Worm (Caenorhabditis elegans) whole organism, late embryonic: ENCODE data around the gene srbc-78.

ENCODE experiments used
- F13H6.1 ChIP-seq: sonication (generic microtip); optimal IDR thresholded peaks from 2 replicates; lab custom pipeline; 2016; ENCODE audit warnings: missing genetic modification characterization, missing compliant biosample characterization
- ceh-9 ChIP-seq: sonication (generic microtip); optimal IDR thresholded peaks from 2 replicates; lab custom pipeline; 2016; ENCODE audit warnings: mild to moderate bottlenecking, missing genetic modification characterization, inconsistent platforms, missing compliant biosample characterization
- che-1 ChIP-seq: sonication (generic microtip); optimal IDR thresholded peaks from 2 replicates; lab custom pipeline; 2016; ENCODE audit warnings: mild to moderate bottlenecking, missing genetic modification characterization, missing compliant biosample characterization
- fkh-10 ChIP-seq: fragments of 150-350 bp; optimal IDR thresholded peaks from 2 replicates; lab custom pipeline; 2014; ENCODE audit warnings: missing biosample characterization, missing genetic modification reagents, missing genetic modification characterization
- fkh-6 ChIP-seq: sonication (generic microtip); optimal IDR thresholded peaks from 2 replicates; lab custom pipeline; 2016; ENCODE audit warnings: missing genetic modification characterization, missing compliant biosample characterization
- lim-6 ChIP-seq: sonication (generic microtip); optimal IDR thresholded peaks from 2 replicates; lab custom pipeline; 2016; ENCODE audit warnings: missing genetic modification characterization, missing compliant biosample characterization
- nfya-1 ChIP-seq: sonication (generic microtip); optimal IDR thresholded peaks from 2 replicates; lab custom pipeline; 2017; ENCODE audit warnings: missing genetic modification characterization, mild to moderate bottlenecking, missing compliant biosample characterization, antibody characterized with exemption, moderate library complexity
- unc-55 ChIP-seq: sonication (generic microtip); optimal IDR thresholded peaks from 2 replicates; lab custom pipeline; 2017; ENCODE audit warnings: missing biosample characterization, missing genetic modification reagents, missing genetic modification characterization

- TF ChIP-seq lim-6 (tag; lab: Kevin White, UChicago), result no peak
- TF ChIP-seq che-1 (tag; lab: Kevin White, UChicago), result no peak
- no peak for TF ChIP-seq nfya-1
- TF ChIP-seq unc-55 (GFP tag; lab: Kevin White, UChicago), result no peak
- TF ChIP-seq fkh-6 (tag; lab: Kevin White, UChicago), result no peak
- TF ChIP-seq fkh-10 (GFP tag; lab: Kevin White, UChicago), result no peak
- no peak for TF ChIP-seq F13H6.1
- no peak for TF ChIP-seq ceh-9 (tag; lab: Kevin White, UChicago)
Observed at ce11 chrV:20445898-20446297, 43.1 kb downstream of the srbc-78 start.
